Worm (Caenorhabditis elegans): ENCODE data around the gene ltah-1.2.

- TF ChIP-seq elt-2 (tag; optimal IDR thresholded peaks at IDR 0.05) (peak; percentile 18), fkh-10 (GFP tag; optimal IDR thresholded peaks at IDR 0.05) (no peak), ama-1 (optimal IDR thresholded peaks at IDR 0.05) (no peak), ztf-11 (tag; optimal IDR thresholded peaks at IDR 0.05) (no peak), ceh-28 (tag; optimal IDR thresholded peaks at IDR 0.05) (no peak), pha-4 (tag; optimal IDR thresholded peaks at IDR 0.05) (no peak), aly-2 (tag; optimal IDR thresholded peaks at IDR 0.05) (no peak), nhr-237 (tag; optimal IDR thresholded peaks at IDR 0.05) (no peak), jun-1 (tag; optimal IDR thresholded peaks at IDR 0.05) (no peak), egl-27 (tag; optimal IDR thresholded peaks at IDR 0.05) (no peak)
Observed at ce11 chrIV:3608547-3609222, 4.2 kb downstream of the ltah-1.2 start.
